Worm (Caenorhabditis elegans): ENCODE data around the gene obr-3.

obr-3 gene

DNA sequence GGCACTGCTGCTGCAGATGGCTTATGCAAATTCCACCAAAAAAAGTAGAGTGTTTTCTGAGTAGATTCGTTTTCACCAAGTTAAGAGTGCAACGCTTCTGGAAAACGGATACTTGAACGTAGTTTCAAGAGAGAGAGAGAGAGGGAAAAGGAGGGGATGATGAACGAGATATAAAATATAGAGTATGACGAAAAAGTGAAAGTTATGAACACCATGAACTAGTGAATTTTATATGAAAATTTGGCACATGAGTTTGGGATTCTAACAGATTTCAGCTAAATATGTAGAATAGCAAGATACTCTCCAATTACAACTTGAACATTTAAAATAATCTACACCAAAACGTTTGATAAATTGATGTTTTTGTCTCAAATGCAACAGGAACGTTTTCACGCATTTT lies at the start of gene obr-3:
Gene obr-3, minus strand, starts transcription at position 101 of the 400 bp plus-strand sequence.
- TF ChIP-seq ama-1 (optimal IDR thresholded peaks at IDR 0.05) (no peak), elt-1 (tag; optimal IDR thresholded peaks at IDR 0.05) (no peak), alr-1 (tag; optimal IDR thresholded peaks at IDR 0.05) (no peak), ceh-16 (tag; optimal IDR thresholded peaks at IDR 0.05) (no peak), lin-39 (tag; optimal IDR thresholded peaks at IDR 0.05) (no peak), blmp-1 (tag; optimal IDR thresholded peaks at IDR 0.05; ENCODE audit: insufficient read depth) (no peak), sem-4 (tag; optimal IDR thresholded peaks at IDR 0.05) (no peak), nhr-23 (tag; optimal IDR thresholded peaks at IDR 0.05) (no peak), mdl-1 (tag; optimal IDR thresholded peaks at IDR 0.05) (no peak), nhr-11 (tag; optimal IDR thresholded peaks at IDR 0.05) (no peak)

DNA sequence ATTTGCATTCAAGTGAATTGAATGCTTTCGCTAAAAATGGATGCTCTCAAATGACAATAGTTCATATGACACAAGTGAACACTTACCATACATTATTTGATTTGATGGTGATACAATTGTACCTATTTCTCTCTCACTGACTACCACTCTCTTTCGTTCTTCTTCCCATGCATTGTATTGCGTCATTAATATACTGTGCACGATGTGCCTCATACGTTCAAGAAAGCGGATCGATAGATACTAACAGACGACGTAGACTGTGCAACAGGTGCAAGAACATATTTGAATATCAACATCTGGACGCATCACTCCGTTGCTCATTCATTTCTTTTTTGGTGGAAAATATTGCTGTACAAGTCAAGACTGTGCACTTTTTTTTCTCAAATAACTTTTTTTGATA lies 49.0 kb upstream of the obr-3 start, which contains the start of gene M03B6.4:
Gene M03B6.4, plus strand, starts transcription at position 149 of the 400 bp plus-strand sequence.
- TF ChIP-seq sma-3 (GFP tag; optimal IDR thresholded peaks at IDR 0.05) (no peak), nhr-129 (tag; optimal IDR thresholded peaks at IDR 0.05) (peak; percentile 44)

ce11 chrX:13855928-13856327 lies 46.3 kb upstream of the obr-3 start:
- TF ChIP-seq nhr-23 (tag; optimal IDR thresholded peaks at IDR 0.05) (no peak), lin-39 (tag; optimal IDR thresholded peaks at IDR 0.05) (no peak), ztf-11 (tag; optimal IDR thresholded peaks at IDR 0.05) (no peak), R02D3.7 (tag; optimal IDR thresholded peaks at IDR 0.05) (no peak), nhr-25 (tag; optimal IDR thresholded peaks at IDR 0.05) (no peak), mdl-1 (tag; optimal IDR thresholded peaks at IDR 0.05) (no peak), lin-13 (GFP tag; optimal IDR thresholded peaks at IDR 0.05) (no peak), dmd-4 (tag; optimal IDR thresholded peaks at IDR 0.05) (no peak), mbf-1 (tag; optimal IDR thresholded peaks at IDR 0.05) (no peak), unc-62 (GFP tag; optimal IDR thresholded peaks at IDR 0.05) (no peak), elt-1 (tag; optimal IDR thresholded peaks at IDR 0.05) (no peak), zag-1 (tag; optimal IDR thresholded peaks at IDR 0.05) (no peak), unc-39 (tag; optimal IDR thresholded peaks at IDR 0.05) (no peak), fos-1 (tag; optimal IDR thresholded peaks at IDR 0.05) (no peak), C34F6.9 (tag; optimal IDR thresholded peaks at IDR 0.05) (no peak), sem-4 (tag; optimal IDR thresholded peaks at IDR 0.05) (no peak), nhr-11 (tag; optimal IDR thresholded peaks at IDR 0.05) (no peak), elt-3 (tag; optimal IDR thresholded peaks at IDR 0.05) (no peak), nhr-129 (tag; optimal IDR thresholded peaks at IDR 0.05) (no peak)

DNA sequence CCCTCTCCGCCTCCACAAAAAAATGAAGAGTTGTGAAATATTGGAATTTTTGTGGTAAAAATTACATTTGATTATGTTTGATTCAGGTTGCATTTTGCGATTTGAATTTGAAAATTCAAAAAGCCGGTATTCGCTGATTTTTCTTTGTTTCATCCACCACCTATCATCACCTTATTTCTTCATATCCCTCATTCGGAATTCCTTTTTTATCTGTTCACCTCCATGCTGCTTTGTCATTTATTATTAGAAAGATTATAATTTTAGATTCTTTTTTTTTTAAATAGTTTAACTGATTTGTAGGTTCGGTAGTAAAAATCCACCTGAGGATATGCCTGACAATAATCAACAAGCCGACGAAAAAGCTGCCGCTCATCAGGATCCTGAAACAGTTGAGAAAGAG lies 42.9 kb upstream of the obr-3 start, which contains the start of gene mct-3:
Gene mct-3, plus strand, starts transcription at position 301 of the 400 bp plus-strand sequence.
- TF ChIP-seq nhr-25 (tag; optimal IDR thresholded peaks at IDR 0.05) (no peak), lin-13 (GFP tag; optimal IDR thresholded peaks at IDR 0.05) (no peak), nhr-10 (tag; optimal IDR thresholded peaks at IDR 0.05) (no peak), sma-3 (GFP tag; optimal IDR thresholded peaks at IDR 0.05) (no peak), egl-27 (tag; optimal IDR thresholded peaks at IDR 0.05) (no peak), ZK546.5 (tag; optimal IDR thresholded peaks at IDR 0.05) (no peak)

DNA sequence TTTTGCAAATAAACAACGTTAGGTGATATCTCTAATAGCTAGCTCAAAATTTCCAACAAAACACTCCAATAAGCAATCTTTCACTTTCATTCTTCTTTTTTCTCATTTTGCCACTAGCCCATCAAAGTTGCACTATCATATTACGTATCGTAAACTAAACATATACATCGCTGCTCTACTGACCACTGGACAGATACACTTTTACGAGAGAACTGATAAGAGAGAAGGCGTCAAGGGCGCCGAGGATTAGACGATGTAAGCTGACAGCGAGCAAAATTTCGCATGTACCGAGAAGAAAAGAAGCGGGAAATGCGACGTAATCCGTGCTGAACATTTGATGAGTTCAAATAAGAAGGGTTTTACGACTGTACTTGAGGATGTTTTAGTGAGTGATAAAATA lies 41.9 kb upstream of the obr-3 start:
- TF ChIP-seq F13H6.1 (tag; optimal IDR thresholded peaks at IDR 0.05) (no peak), fos-1 (tag; optimal IDR thresholded peaks at IDR 0.05) (peak; percentile 6)

ce11 chrX:13850359-13850758 lies 40.7 kb upstream of the obr-3 start:
- TF ChIP-seq C34F6.9 (tag; optimal IDR thresholded peaks at IDR 0.05) (no peak), aly-2 (tag; optimal IDR thresholded peaks at IDR 0.05) (no peak), mbf-1 (tag; optimal IDR thresholded peaks at IDR 0.05) (no peak), unc-62 (GFP tag; optimal IDR thresholded peaks at IDR 0.05) (no peak), nhr-25 (tag; optimal IDR thresholded peaks at IDR 0.05) (no peak), ceh-82 (tag; optimal IDR thresholded peaks at IDR 0.05) (no peak), nhr-129 (tag; optimal IDR thresholded peaks at IDR 0.05) (no peak), Y55F3AM.14 (GFP tag; optimal IDR thresholded peaks at IDR 0.05) (no peak), nhr-10 (tag; optimal IDR thresholded peaks at IDR 0.05) (no peak), nhr-237 (tag; optimal IDR thresholded peaks at IDR 0.05) (no peak), nhr-23 (tag; optimal IDR thresholded peaks at IDR 0.05) (no peak)
